Worm (Caenorhabditis elegans) whole organism, L1 larva: ENCODE data around the gene vit-6.

Experiments used
- blmp-1 ChIP-seq: fragments of 150-350 bp; optimal IDR thresholded peaks from 2 replicates; lab custom pipeline; 2014; ENCODE audit warnings: missing biosample characterization, missing genetic modification characterization
- elt-3 ChIP-seq, 6 experiments: fragments of 150-350 bp in 1 of 6; sonication (generic microtip); optimal IDR thresholded peaks; 2 replicates each; lab custom pipeline; 2017 to 2018; ENCODE audit warnings: missing biosample characterization in 6 of 6, missing genetic modification characterization in 6 of 6, inconsistent platforms in 1 of 6
- lin-39 ChIP-seq: fragments of 150-350 bp; optimal IDR thresholded peaks from 2 replicates; lab custom pipeline; 2014; ENCODE audit warnings: missing biosample characterization, missing genetic modification reagents, missing genetic modification characterization
- nhr-237 ChIP-seq: fragments of 150-350 bp; optimal IDR thresholded peaks from 2 replicates; lab custom pipeline; 2014; ENCODE audit warnings: missing biosample characterization, missing genetic modification characterization
- nhr-28 ChIP-seq: fragments of 150-350 bp; optimal IDR thresholded peaks from 2 replicates; lab custom pipeline; 2014; ENCODE audit warnings: missing biosample characterization, missing genetic modification characterization
- nhr-77 ChIP-seq: fragments of 150-350 bp; optimal IDR thresholded peaks from 2 replicates; lab custom pipeline; 2014; ENCODE audit warnings: missing biosample characterization, missing genetic modification characterization
- skn-1 ChIP-seq: fragments of 150-350 bp; optimal IDR thresholded peaks from 2 replicates; lab custom pipeline; 2014; ENCODE audit warnings: missing biosample characterization, missing genetic modification characterization
- snpc-4 ChIP-seq: fragments of 150-350 bp; optimal IDR thresholded peaks from 2 replicates; lab custom pipeline; 2014; ENCODE audit warnings: missing biosample characterization, missing genetic modification characterization
- tlp-1 ChIP-seq: fragments of 150-350 bp; optimal IDR thresholded peaks from 2 replicates; lab custom pipeline; 2014; ENCODE audit warnings: missing biosample characterization, missing genetic modification characterization
- unc-62 ChIP-seq: fragments of 150-350 bp; optimal IDR thresholded peaks from 2 replicates; lab custom pipeline; 2014; ENCODE audit warnings: missing biosample characterization, missing genetic modification reagents, missing genetic modification characterization
- ztf-11 ChIP-seq, 2 experiments: sonication (generic microtip); optimal IDR thresholded peaks; 2 replicates each; lab custom pipeline; 2016 to 2017; ENCODE audit warnings: missing genetic modification characterization in 2 of 2, missing biosample characterization in 1 of 2, missing compliant biosample characterization in 1 of 2

DNA sequence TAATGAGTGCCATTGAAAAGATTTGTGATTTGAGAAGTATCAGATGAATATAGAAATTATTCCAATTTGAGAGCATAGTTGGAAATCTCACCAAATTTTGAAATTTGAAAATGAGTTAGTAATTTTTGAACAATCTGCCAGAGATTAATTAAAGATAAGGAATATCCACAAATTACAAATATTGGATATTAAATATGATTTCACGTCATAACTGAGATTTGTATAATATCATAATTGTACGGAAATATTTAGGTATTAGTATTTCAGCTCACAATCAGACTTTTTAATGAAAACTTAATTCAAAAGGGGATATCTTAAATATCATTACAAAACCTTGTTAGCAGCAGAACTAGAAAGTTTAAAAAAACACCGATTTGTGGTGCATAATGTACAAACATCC, 1.1 kb upstream of the vit-6 start, which contains the start of gene K07H8.7:
- TF ChIP-seq snpc-4 (tag; lab: Kevin White, UChicago) (no peak), lin-39 (tag; lab: Kevin White, UChicago) (no peak), ztf-11 (tag; optimal IDR thresholded peaks at IDR 0.05; lab: Kevin White, UChicago) (no peak), elt-3 (tag; optimal IDR thresholded peaks at IDR 0.05; lab: Kevin White, UChicago) (no peak), nhr-77 (tag; lab: Kevin White, UChicago) (no peak), unc-62 (GFP tag; lab: Kevin White, UChicago) (no peak), skn-1 (tag; lab: Kevin White, UChicago) (no peak), tlp-1 (tag; lab: Kevin White, UChicago) (no peak), blmp-1 (tag; lab: Kevin White, UChicago) (no peak), nhr-237 (tag; lab: Kevin White, UChicago) (no peak), nhr-28 (tag; lab: Kevin White, UChicago) (no peak)
